Worm (Caenorhabditis elegans): ENCODE results near the gene kdin-1.

kdin-1 gene

ce11 chrIV:11080823-11081285, 42.4 kb downstream of the kdin-1 start, which contains the start of gene atg-7:
Gene atg-7, minus strand, starts transcription at chrIV:11081055.
- no peak for TF ChIP-seq snpc-4 (GFP tag; optimal IDR thresholded peaks at IDR 0.05)
- peak in 2 of 4 experiments; percentile 37 to 41 for TF ChIP-seq snpc-4 (tag; optimal IDR thresholded peaks at IDR 0.05)
- no peak for TF ChIP-seq mes-4 (tag; optimal IDR thresholded peaks at IDR 0.05)
- no peak for TF ChIP-seq Y67H2A.10 (GFP tag; conservative IDR thresholded peaks at IDR 0.05)
- TF ChIP-seq Y56A3A.18 (GFP tag; IDR thresholded peaks at IDR 0.05) = 0 out of 2 replicates have a peak, but pooled peaks have one; percentile 18
- TF ChIP-seq sea-2 (GFP tag; IDR thresholded peaks at IDR 0.05) = no peak
- no peak for TF ChIP-seq ztf-25 (GFP tag; IDR thresholded peaks at IDR 0.05)
- no peak for TF ChIP-seq snpc-3.4 (tag; optimal IDR thresholded peaks at IDR 0.05)
- TF ChIP-seq F49E8.2 (tag; optimal IDR thresholded peaks at IDR 0.05; ENCODE audit: insufficient read depth) = peak; percentile 80
- TF ChIP-seq rec-8 (tag; optimal IDR thresholded peaks at IDR 0.05) = peak in 1 of 2 experiments; percentile 8
- TF ChIP-seq pbrm-1 (GFP tag; IDR thresholded peaks at IDR 0.05) = no peak
- TF ChIP-seq ceh-79 (tag; optimal IDR thresholded peaks at IDR 0.05) = no peak
- TF ChIP-seq cebp-1 (GFP tag; IDR thresholded peaks at IDR 0.05) = no peak
- TF ChIP-seq cebp-1 (tag; optimal IDR thresholded peaks at IDR 0.05) = peak; percentile 40
- no peak for TF ChIP-seq Y53F4B.3 (GFP tag; IDR thresholded peaks at IDR 0.05)
- peak; percentile 8 for TF ChIP-seq him-1 (tag; optimal IDR thresholded peaks at IDR 0.05)
- TF ChIP-seq tlf-1 (GFP tag; optimal IDR thresholded peaks at IDR 0.05) = peak; percentile 70
- no peak for TF ChIP-seq ztf-26 (tag; optimal IDR thresholded peaks at IDR 0.05)
- TF ChIP-seq hmg-20 (GFP tag; IDR thresholded peaks at IDR 0.05) = peak; percentile 4; the same call in 1 of the 2 replicates
- TF ChIP-seq unc-130 (GFP tag; optimal IDR thresholded peaks at IDR 0.05) = no peak
- TF ChIP-seq lin-35 (GFP tag; optimal IDR thresholded peaks at IDR 0.05) = peak in 1 of 3 experiments; percentile 13
- TF ChIP-seq dpff-1 (tag; optimal IDR thresholded peaks at IDR 0.05) = no peak
- TF ChIP-seq attf-5 (GFP tag; optimal IDR thresholded peaks at IDR 0.05) = peak; percentile 15
- no peak for TF ChIP-seq F33H1.4 (GFP tag; IDR thresholded peaks at IDR 0.05)
- TF ChIP-seq Y79H2A.3 (GFP tag; conservative IDR thresholded peaks at IDR 0.05) = no peak
- TF ChIP-seq hrde-1 (tag; optimal IDR thresholded peaks at IDR 0.05; ENCODE audit: borderline replicate concordance) = peak; percentile 74
- TF ChIP-seq gei-17 (GFP tag; optimal IDR thresholded peaks at IDR 0.05) = peak; percentile 4
- TF ChIP-seq sptf-2 (GFP tag; optimal IDR thresholded peaks at IDR 0.05) = no peak
- TF ChIP-seq Y53G8AR.9 (GFP tag; conservative IDR thresholded peaks at IDR 0.05) = peak; percentile 40; the same call in 1 of the 2 replicates
- peak; percentile 12 for TF ChIP-seq somi-1 (GFP tag; optimal IDR thresholded peaks at IDR 0.05)
- TF ChIP-seq B0035.1 (tag; optimal IDR thresholded peaks at IDR 0.05) = no peak
- TF ChIP-seq ceh-27 (GFP tag; optimal IDR thresholded peaks at IDR 0.05) = peak; percentile 36
- TF ChIP-seq ama-1 (optimal IDR thresholded peaks at IDR 0.05) = peak; percentile 92
- peak; percentile 31 to 64 for TF ChIP-seq ama-1 (GFP tag; optimal IDR thresholded peaks at IDR 0.05)
- TF ChIP-seq madf-3 (GFP tag; IDR thresholded peaks at IDR 0.05) = no peak
- TF ChIP-seq B0336.3 (GFP tag; IDR thresholded peaks at IDR 0.05) = peak; percentile 72
- peak; percentile 60 for TF ChIP-seq F10E7.11 (tag; optimal IDR thresholded peaks at IDR 0.05)
- TF ChIP-seq xnd-1 (tag; optimal IDR thresholded peaks at IDR 0.05) = peak; percentile 28
- TF ChIP-seq attf-3 (GFP tag; conservative IDR thresholded peaks at IDR 0.05) = no peak
- TF ChIP-seq F57A8.1 (GFP tag; optimal IDR thresholded peaks at IDR 0.05) = no peak
- peak; percentile 43 for TF ChIP-seq chd-7 (tag; optimal IDR thresholded peaks at IDR 0.05)
- peak; percentile 14 for TF ChIP-seq lin-40 (tag; optimal IDR thresholded peaks at IDR 0.05)
- no peak for TF ChIP-seq akir-1 (GFP tag; optimal IDR thresholded peaks at IDR 0.05)
- TF ChIP-seq ztf-22 (GFP tag; optimal IDR thresholded peaks at IDR 0.05) = peak; percentile 35
- TF ChIP-seq zfh-2 (GFP tag; conservative IDR thresholded peaks at IDR 0.05) = no peak
- peak; percentile 1 for TF ChIP-seq snpc-1.3 (tag; optimal IDR thresholded peaks at IDR 0.05; ENCODE audit: insufficient read depth)
- no peak for TF ChIP-seq ceh-91 (GFP tag; IDR thresholded peaks at IDR 0.05)
- no peak for TF ChIP-seq ccch-3 (GFP tag; optimal IDR thresholded peaks at IDR 0.05)
